Worm (Caenorhabditis elegans) whole organism, L4 larva: ENCODE data around the gene K05B2.2.
A peak's percentile ranks its signal among the peaks of the same experiment; 100 is the strongest.

Experiments used
- D1046.2 ChIP-seq: fragments of 200-800 bp; sonication (Bioruptor generic); IDR thresholded peaks from 2 replicates; pipeline ENCODE4 v1.3.6; 2022; ENCODE audit warnings: missing genetic modification characterization, missing compliant biosample characterization
- F10B5.3 ChIP-seq: sonication (generic microtip); optimal IDR thresholded peaks from 2 replicates; lab custom pipeline; 2016; ENCODE audit warnings: mild to moderate bottlenecking, missing genetic modification characterization, missing compliant biosample characterization
- F37D6.2 ChIP-seq: sonication (generic microtip); optimal IDR thresholded peaks from 2 replicates; lab custom pipeline; 2016; ENCODE audit warnings: mild to moderate bottlenecking, missing genetic modification characterization, missing compliant biosample characterization
- F44E2.7 ChIP-seq: fragments of 200-800 bp; sonication (Bioruptor generic); IDR thresholded peaks from 2 replicates; pipeline ENCODE4 v2.1.2; 2022; ENCODE audit warnings: missing genetic modification characterization, missing compliant biosample characterization
- T20F7.1 ChIP-seq: fragments of 200-800 bp; sonication (Bioruptor generic); optimal IDR thresholded peaks from 2 replicates; lab custom pipeline; 2018; ENCODE audit warnings: mild to moderate bottlenecking, missing genetic modification characterization, missing compliant biosample characterization
- T26A8.4 ChIP-seq: fragments of 200-800 bp; sonication (Bioruptor generic); IDR thresholded peaks from 2 replicates; pipeline ENCODE4 v1.3.6; 2022; ENCODE audit warnings: missing genetic modification characterization, missing compliant biosample characterization
- Y5F2A.4 ChIP-seq: fragments of 200-800 bp; sonication (Bioruptor generic); optimal IDR thresholded peaks from 2 replicates; lab custom pipeline; 2018; ENCODE audit warnings: mild to moderate bottlenecking, missing genetic modification characterization, missing compliant biosample characterization
- Y75B8A.6 ChIP-seq: fragments of 200-800 bp; sonication (Bioruptor generic); IDR thresholded peaks from 2 replicates; pipeline ENCODE4 v1.3.6; 2022; ENCODE audit warnings: missing genetic modification reagents, missing genetic modification characterization, missing compliant biosample characterization
- ZK337.2 ChIP-seq: fragments of 200-800 bp; sonication (Bioruptor generic); IDR thresholded peaks from 2 replicates; pipeline ENCODE4 v1.3.6; 2022; ENCODE audit warnings: missing genetic modification reagents, missing genetic modification characterization, missing compliant biosample characterization
- ZK546.5 ChIP-seq, 2 experiments: sonication (generic microtip); optimal IDR thresholded peaks; 2 replicates each; lab custom pipeline; 2017; ENCODE audit warnings: missing biosample characterization in 2 of 2, missing genetic modification characterization in 2 of 2
- aha-1 ChIP-seq: fragments of 150-350 bp; peaks from one replicate; lab custom pipeline; 2014; ENCODE audit warnings: missing biosample characterization, missing genetic modification characterization
- aly-2 ChIP-seq: sonication (generic microtip); optimal IDR thresholded peaks from 2 replicates; lab custom pipeline; 2018; ENCODE audit warnings: missing biosample characterization, missing genetic modification characterization
- ama-1 ChIP-seq: fragments of 150-350 bp; optimal IDR thresholded peaks from 2 replicates; lab custom pipeline; 2014; ENCODE audit warnings: inconsistent platforms, mixed read lengths
- arid-1 ChIP-seq: fragments of 200-800 bp; sonication (Bioruptor generic); conservative IDR thresholded peaks from 2 replicates; pipeline ENCODE4 v1.3.6; 2022; ENCODE audit warnings: missing genetic modification reagents, missing genetic modification characterization, missing compliant biosample characterization
- ceh-20 ChIP-seq: fragments of 200-800 bp; sonication (Bioruptor generic); IDR thresholded peaks from 2 replicates; pipeline ENCODE4 v1.3.6; 2022; ENCODE audit warnings: missing genetic modification reagents, missing genetic modification characterization, missing compliant biosample characterization
- ceh-32 ChIP-seq: sonication (generic microtip); optimal IDR thresholded peaks from 2 replicates; lab custom pipeline; 2016; ENCODE audit warnings: mild to moderate bottlenecking, missing genetic modification characterization, missing compliant biosample characterization; ENCODE audit not compliant: poor library complexity
- ces-1 ChIP-seq: fragments of 150-350 bp; sonication (generic microtip); optimal IDR thresholded peaks from 4 replicates; lab custom pipeline; 2014; ENCODE audit warnings: missing biosample characterization, missing genetic modification reagents, missing genetic modification characterization
- daf-19 ChIP-seq: fragments of 200-800 bp; sonication (Bioruptor generic); conservative IDR thresholded peaks from 2 replicates; pipeline ENCODE4 v1.3.6; 2022; ENCODE audit warnings: missing genetic modification characterization, missing compliant biosample characterization
- daf-8 ChIP-seq: fragments of 200-800 bp; sonication (Bioruptor generic); IDR thresholded peaks from 2 replicates; pipeline ENCODE4 v1.3.6; 2022; ENCODE audit warnings: missing genetic modification characterization, missing compliant biosample characterization
- dmd-8 ChIP-seq: fragments of 200-800 bp; sonication (Bioruptor generic); IDR thresholded peaks from 2 replicates; pipeline ENCODE4 v1.3.6; 2022; ENCODE audit warnings: missing genetic modification characterization, missing compliant biosample characterization
- dpl-1 ChIP-seq: fragments of 150-350 bp; optimal IDR thresholded peaks from 2 replicates; lab custom pipeline; 2014; ENCODE audit warnings: missing biosample characterization, missing genetic modification reagents, missing genetic modification characterization
- dve-1 ChIP-seq: sonication (generic microtip); optimal IDR thresholded peaks from 2 replicates; lab custom pipeline; 2017; ENCODE audit warnings: antibody characterized with exemption, mild to moderate bottlenecking, missing genetic modification characterization, missing compliant biosample characterization; ENCODE audit not compliant: insufficient read depth
- egl-27 ChIP-seq: sonication (generic microtip); optimal IDR thresholded peaks from 3 replicates; lab custom pipeline; 2017; ENCODE audit warnings: missing biosample characterization, missing genetic modification reagents, missing genetic modification characterization
- fkh-10 ChIP-seq: fragments of 150-350 bp; optimal IDR thresholded peaks from 2 replicates; lab custom pipeline; 2014; ENCODE audit warnings: missing biosample characterization, missing genetic modification reagents, missing genetic modification characterization
- gei-8 ChIP-seq: fragments of 200-800 bp; sonication (Bioruptor generic); optimal IDR thresholded peaks from 2 replicates; lab custom pipeline; 2018; ENCODE audit warnings: mild to moderate bottlenecking, missing genetic modification characterization, missing compliant biosample characterization
- hlh-11 ChIP-seq: fragments of 200-800 bp; sonication (Bioruptor generic); optimal IDR thresholded peaks from 2 replicates; lab custom pipeline; 2018; ENCODE audit warnings: mild to moderate bottlenecking, missing genetic modification characterization, missing compliant biosample characterization
- hlh-30 ChIP-seq: sonication (generic microtip); optimal IDR thresholded peaks from 2 replicates; lab custom pipeline; 2017; ENCODE audit warnings: antibody characterized with exemption, mild to moderate bottlenecking, missing genetic modification characterization, missing compliant biosample characterization; ENCODE audit not compliant: insufficient read depth
- jun-1 ChIP-seq: fragments of 150-350 bp; optimal IDR thresholded peaks from 2 replicates; lab custom pipeline; 2014; ENCODE audit warnings: missing biosample characterization, missing genetic modification reagents, missing genetic modification characterization
- lim-7 ChIP-seq: fragments of 200-800 bp; sonication (Bioruptor generic); IDR thresholded peaks from 2 replicates; pipeline ENCODE4 v1.3.6; 2022; ENCODE audit warnings: missing genetic modification characterization, missing compliant biosample characterization
- lin-1 ChIP-seq: fragments of 200-800 bp; sonication (Bioruptor generic); IDR thresholded peaks from 2 replicates; pipeline ENCODE4 v1.3.6; 2022; ENCODE audit warnings: missing genetic modification reagents, missing genetic modification characterization, missing compliant biosample characterization
- lin-15B ChIP-seq: fragments of 150-350 bp; sonication (generic microtip); optimal IDR thresholded peaks from 3 replicates; lab custom pipeline; 2014; ENCODE audit warnings: missing biosample characterization, missing genetic modification characterization
- lin-39 ChIP-seq: fragments of 150-350 bp; optimal IDR thresholded peaks from 2 replicates; lab custom pipeline; 2014; ENCODE audit warnings: missing biosample characterization, missing genetic modification reagents, missing genetic modification characterization
- lir-3 ChIP-seq: sonication (generic microtip); optimal IDR thresholded peaks from 2 replicates; lab custom pipeline; 2016; ENCODE audit warnings: mild to moderate bottlenecking, missing genetic modification characterization, missing compliant biosample characterization
- madf-5 ChIP-seq, 2 experiments: fragments of 200-800 bp; sonication (Bioruptor generic); IDR thresholded peaks; 2 replicates each; pipeline ENCODE4 v1.3.6; 2022; ENCODE audit warnings: missing compliant biosample characterization in 2 of 2, missing genetic modification characterization in 2 of 2
- madf-9 ChIP-seq: fragments of 200-800 bp; sonication (Bioruptor generic); conservative IDR thresholded peaks from 2 replicates; pipeline ENCODE4 v1.3.6; 2022; ENCODE audit warnings: missing genetic modification reagents, missing genetic modification characterization, missing compliant biosample characterization
- mdt-29 ChIP-seq: fragments of 200-800 bp; sonication (Bioruptor generic); IDR thresholded peaks from 2 replicates; pipeline ENCODE4 v1.3.6; 2022; ENCODE audit warnings: missing genetic modification reagents, missing genetic modification characterization, missing compliant biosample characterization
- mep-1 ChIP-seq: fragments of 150-350 bp; sonication (generic microtip); optimal IDR thresholded peaks from 3 replicates; lab custom pipeline; 2014; ENCODE audit warnings: missing biosample characterization, missing genetic modification characterization
- mes-2 ChIP-seq: sonication (generic microtip); optimal IDR thresholded peaks from 2 replicates; lab custom pipeline; 2016; ENCODE audit warnings: missing genotype, mild to moderate bottlenecking, missing genetic modification characterization, missing compliant biosample characterization; ENCODE audit not compliant: poor library complexity, severe bottlenecking
- nhr-102 ChIP-seq: sonication (generic microtip); optimal IDR thresholded peaks from 2 replicates; lab custom pipeline; 2016; ENCODE audit warnings: mild to moderate bottlenecking, missing genetic modification characterization, moderate library complexity, missing compliant biosample characterization
- nhr-11 ChIP-seq: fragments of 150-350 bp; optimal IDR thresholded peaks from 2 replicates; lab custom pipeline; 2014; ENCODE audit warnings: missing biosample characterization, missing genetic modification characterization
- nhr-28 ChIP-seq: fragments of 150-350 bp; optimal IDR thresholded peaks from 2 replicates; lab custom pipeline; 2014; ENCODE audit warnings: missing biosample characterization, missing genetic modification characterization
- nhr-6 ChIP-seq: fragments of 150-350 bp; optimal IDR thresholded peaks from 2 replicates; lab custom pipeline; 2014; ENCODE audit warnings: missing biosample characterization, missing genetic modification characterization
- nhr-76 ChIP-seq: fragments of 150-350 bp; optimal IDR thresholded peaks from 2 replicates; lab custom pipeline; 2014; ENCODE audit warnings: missing biosample characterization, missing genetic modification characterization
- php-3 ChIP-seq: fragments of 200-800 bp; sonication (Bioruptor generic); IDR thresholded peaks from 2 replicates; pipeline ENCODE4 v1.3.6; 2022; ENCODE audit warnings: missing genetic modification reagents, missing genetic modification characterization, missing compliant biosample characterization
- sdz-12 ChIP-seq: fragments of 200-800 bp; sonication (Bioruptor generic); optimal IDR thresholded peaks from 2 replicates; lab custom pipeline; 2018; ENCODE audit warnings: mild to moderate bottlenecking, missing genetic modification characterization, missing compliant biosample characterization
- skn-1 ChIP-seq: fragments of 150-350 bp; optimal IDR thresholded peaks from 2 replicates; lab custom pipeline; 2014; ENCODE audit warnings: missing biosample characterization, missing genetic modification characterization
- spr-1 ChIP-seq: sonication (generic microtip); optimal IDR thresholded peaks from 2 replicates; lab custom pipeline; 2016; ENCODE audit warnings: mild to moderate bottlenecking, missing genetic modification characterization, missing compliant biosample characterization
- spr-3 ChIP-seq: fragments of 200-800 bp; sonication (Bioruptor generic); optimal IDR thresholded peaks from 2 replicates; lab custom pipeline; 2018; ENCODE audit warnings: mild to moderate bottlenecking, missing genetic modification characterization, missing compliant biosample characterization
- vab-7 ChIP-seq: fragments of 200-800 bp; sonication (Bioruptor generic); IDR thresholded peaks from 2 replicates; pipeline ENCODE4 v1.3.6; 2022; ENCODE audit warnings: missing genetic modification reagents, missing genetic modification characterization, missing compliant biosample characterization
- zfp-2 ChIP-seq: sonication (generic microtip); optimal IDR thresholded peaks from 2 replicates; lab custom pipeline; 2016; ENCODE audit warnings: mild to moderate bottlenecking, missing genetic modification characterization, missing compliant biosample characterization
- zfp-3 ChIP-seq: fragments of 200-800 bp; sonication (Bioruptor generic); conservative IDR thresholded peaks from 2 replicates; pipeline ENCODE4 v1.3.6; 2022; ENCODE audit warnings: missing genetic modification reagents, missing genetic modification characterization, missing compliant biosample characterization

Gene K05B2.2

DNA sequence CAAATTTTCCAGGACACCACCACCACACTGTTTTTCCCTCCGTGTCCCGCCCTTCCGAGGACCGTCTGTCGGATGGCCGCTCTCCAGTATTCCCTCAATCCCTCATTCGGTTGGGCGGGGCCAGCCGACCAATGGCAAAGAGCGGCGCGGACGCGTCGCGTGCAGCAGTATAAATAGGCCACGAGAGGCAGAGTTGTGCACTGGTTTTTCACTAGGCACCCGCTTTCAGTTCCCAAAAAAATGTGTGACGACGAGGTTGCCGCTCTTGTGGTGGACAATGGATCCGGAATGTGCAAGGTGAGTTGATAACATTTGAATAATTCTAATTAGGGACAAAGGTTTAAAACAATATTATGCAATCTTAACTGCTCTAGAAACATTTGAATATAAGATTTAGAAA, 54.5 kb downstream of the K05B2.2 start, which contains the start of gene act-4 (continued):
- TF ChIP-seq Y75B8A.6 (GFP tag; lab: Robert Waterston, UW) (no peak), daf-8 (no peak), lim-7 (GFP tag; lab: Robert Waterston, UW) (no peak), jun-1 (tag; lab: Kevin White, UChicago) (no peak), lin-39 (no peak), nhr-11 (tag; lab: Kevin White, UChicago) (peak; percentile 53), mes-2 (tag; lab: Kevin White, UChicago) (peak; percentile 46), nhr-6 (tag; lab: Kevin White, UChicago) (no peak), nhr-28 (tag; lab: Kevin White, UChicago) (no peak), mep-1 (peak; percentile 77), nhr-76 (tag; lab: Kevin White, UChicago) (no peak), ceh-32 (tag; lab: Kevin White, UChicago) (peak; percentile 29), F37D6.2 (peak; percentile 38), lin-15B (tag; lab: Kevin White, UChicago) (no peak), madf-5 (GFP tag; IDR thresholded peaks at IDR 0.05; lab: Robert Waterston, UW) (no peak), skn-1 (tag; lab: Kevin White, UChicago) (no peak), vab-7 (no peak), F10B5.3 (tag; lab: Kevin White, UChicago) (peak; percentile 32), F44E2.7 (no peak), zfp-2 (tag; lab: Kevin White, UChicago) (no peak), dve-1 (tag; lab: Kevin White, UChicago) (no peak), lin-1 (no peak), D1046.2 (GFP tag; lab: Robert Waterston, UW) (no peak), ZK546.5 (tag; optimal IDR thresholded peaks at IDR 0.05; lab: Kevin White, UChicago) (no peak), ZK337.2 (GFP tag; lab: Robert Waterston, UW) (no peak), T26A8.4 (0 out of 2 replicates have a peak, but pooled peaks have one; percentile 17), spr-3 (GFP tag; lab: Kevin White, UChicago) (no peak), aly-2 (tag; lab: Kevin White, UChicago) (no peak), dpl-1 (GFP tag; lab: Kevin White, UChicago) (no peak), zfp-3 (GFP tag; lab: Robert Waterston, UW) (no peak), dmd-8 (GFP tag; lab: Robert Waterston, UW) (no peak), ces-1 (GFP tag; lab: Kevin White, UChicago) (no peak), ama-1 (lab: Kevin White, UChicago) (peak; percentile 97), ceh-20 (GFP tag; lab: Robert Waterston, UW) (0 out of 2 replicates have a peak, but pooled peaks have one; percentile 22), hlh-11 (peak; percentile 58), egl-27 (tag; lab: Kevin White, UChicago) (no peak)

ce11 chrX:4960910-4961680, 55.2 kb downstream of the K05B2.2 start:
- TF ChIP-seq T20F7.1 (no peak), nhr-6 (tag; lab: Kevin White, UChicago) (no peak), nhr-102 (no peak), Y5F2A.4 (GFP tag; lab: Kevin White, UChicago) (no peak), lir-3 (no peak), aha-1 (peak; percentile 98), fkh-10 (GFP tag; lab: Kevin White, UChicago) (no peak), madf-5 (GFP tag; IDR thresholded peaks at IDR 0.05; lab: Robert Waterston, UW) (no peak), arid-1 (no peak), spr-1 (tag; lab: Kevin White, UChicago) (no peak), mdt-29 (GFP tag; lab: Robert Waterston, UW) (no peak), php-3 (0 out of 2 replicates have a peak, but pooled peaks have one; percentile 12), madf-9 (GFP tag; lab: Robert Waterston, UW) (0 out of 2 replicates have a peak, but pooled peaks have one; percentile 15), sdz-12 (GFP tag; lab: Kevin White, UChicago) (no peak), daf-19 (GFP tag; lab: Robert Waterston, UW) (no peak), gei-8 (GFP tag; lab: Kevin White, UChicago) (no peak), dmd-8 (GFP tag; lab: Robert Waterston, UW) (no peak), dve-1 (tag; lab: Kevin White, UChicago) (no peak), hlh-30 (tag; lab: Kevin White, UChicago) (no peak)
